Fruit fly (Drosophila melanogaster) whole organism, adult: ENCODE data around the gene Dbp73D.

Source experiments
- CG11617 ChIP-seq: fragments of 200-800 bp; sonication (Bioruptor generic); optimal IDR thresholded peaks from 2 replicates; lab custom pipeline; 2017; ENCODE audit warnings: mild to moderate bottlenecking, missing biosample characterization, missing genetic modification reagents, missing genetic modification characterization
- CG12768 ChIP-seq: fragments of 200-800 bp; sonication (Bioruptor generic); optimal IDR thresholded peaks from 2 replicates; lab custom pipeline; 2017; ENCODE audit warnings: missing biosample characterization, missing genetic modification characterization, mild to moderate bottlenecking, moderate library complexity, missing genetic modification reagents
- CG14711 ChIP-seq: fragments of 200-800 bp; sonication (Bioruptor generic); optimal IDR thresholded peaks from 2 replicates; lab custom pipeline; 2018; ENCODE audit warnings: missing biosample characterization, mild to moderate bottlenecking, missing genetic modification characterization, moderate library complexity
- CG1620 ChIP-seq: fragments of 200-800 bp; sonication (Bioruptor generic); optimal IDR thresholded peaks from 2 replicates; lab custom pipeline; 2016; ENCODE audit warnings: missing biosample characterization, missing genetic modification characterization
- CG33017 ChIP-seq: fragments of 200-800 bp; sonication (Bioruptor generic); optimal IDR thresholded peaks from 2 replicates; lab custom pipeline; 2018; ENCODE audit warnings: missing biosample characterization, mild to moderate bottlenecking, missing genetic modification characterization, moderate library complexity
- CG5204 ChIP-seq: fragments of 200-800 bp; sonication (Bioruptor generic); optimal IDR thresholded peaks from 2 replicates; lab custom pipeline; 2016; ENCODE audit warnings: missing biosample characterization, missing genetic modification characterization
- CG7045 ChIP-seq: fragments of 200-800 bp; sonication (Bioruptor generic); optimal IDR thresholded peaks from 2 replicates; lab custom pipeline; 2017; ENCODE audit warnings: missing biosample characterization, mild to moderate bottlenecking, missing genetic modification characterization
- CG7101 ChIP-seq: fragments of 200-800 bp; sonication (Bioruptor generic); optimal IDR thresholded peaks from 2 replicates; lab custom pipeline; 2018; ENCODE audit warnings: missing biosample characterization, mild to moderate bottlenecking, missing genetic modification characterization, moderate library complexity
- Clk ChIP-seq: fragments of 200-800 bp; sonication (Bioruptor generic); optimal IDR thresholded peaks from 2 replicates; lab custom pipeline; 2017; ENCODE audit warnings: missing biosample characterization, missing genetic modification characterization
- Crg-1 ChIP-seq: fragments of 200-800 bp; sonication (Bioruptor generic); optimal IDR thresholded peaks from 2 replicates; lab custom pipeline; 2016; ENCODE audit warnings: missing biosample characterization, missing genetic modification characterization
- Hr96 ChIP-seq: fragments of 200-800 bp; sonication (Bioruptor generic); optimal IDR thresholded peaks from 2 replicates; lab custom pipeline; 2016; ENCODE audit warnings: missing biosample characterization, missing genetic modification characterization
- Mnt ChIP-seq: fragments of 200-800 bp; sonication (Bioruptor generic); optimal IDR thresholded peaks from 2 replicates; lab custom pipeline; 2016; ENCODE audit warnings: missing biosample characterization, mild to moderate bottlenecking, missing genetic modification characterization
- bab1 ChIP-seq: fragments of 200-800 bp; sonication (Bioruptor generic); optimal IDR thresholded peaks from 3 replicates; lab custom pipeline; 2019; ENCODE audit warnings: missing biosample characterization, mild to moderate bottlenecking, missing genetic modification characterization, moderate library complexity
- cic ChIP-seq: fragments of 200-800 bp; sonication (Bioruptor generic); optimal IDR thresholded peaks from 2 replicates; lab custom pipeline; 2017; ENCODE audit warnings: missing biosample characterization, mild to moderate bottlenecking, missing genetic modification characterization, moderate library complexity
- cnc ChIP-seq, 2 experiments: fragments of >200 bp; optimal IDR thresholded peaks; 2 replicates each; lab custom pipeline; 2017
- kay ChIP-seq: fragments of 200-800 bp; sonication (Bioruptor generic); peaks from one replicate; lab custom pipeline; 2016; ENCODE audit warnings: missing biosample characterization, missing genetic modification characterization, borderline replicate concordance
- ovo ChIP-seq: fragments of 200-800 bp; sonication (Bioruptor generic); optimal IDR thresholded peaks from 2 replicates; lab custom pipeline; 2016; ENCODE audit warnings: missing biosample characterization, missing genetic modification characterization
- pad ChIP-seq: fragments of 200-800 bp; sonication (Bioruptor generic); optimal IDR thresholded peaks from 3 replicates; lab custom pipeline; 2017; ENCODE audit warnings: missing biosample characterization, missing genetic modification characterization, mild to moderate bottlenecking, moderate library complexity, missing genetic modification reagents
- tj ChIP-seq: fragments of 200-800 bp; sonication (Bioruptor generic); optimal IDR thresholded peaks from 3 replicates; lab custom pipeline; 2017; ENCODE audit warnings: missing biosample characterization, mild to moderate bottlenecking, missing genetic modification characterization, moderate library complexity
- toe ChIP-seq: fragments of 200-800 bp; sonication (Bioruptor generic); optimal IDR thresholded peaks from 2 replicates; lab custom pipeline; 2016; ENCODE audit warnings: missing biosample characterization, missing genetic modification characterization

Dbp73D gene

DNA sequence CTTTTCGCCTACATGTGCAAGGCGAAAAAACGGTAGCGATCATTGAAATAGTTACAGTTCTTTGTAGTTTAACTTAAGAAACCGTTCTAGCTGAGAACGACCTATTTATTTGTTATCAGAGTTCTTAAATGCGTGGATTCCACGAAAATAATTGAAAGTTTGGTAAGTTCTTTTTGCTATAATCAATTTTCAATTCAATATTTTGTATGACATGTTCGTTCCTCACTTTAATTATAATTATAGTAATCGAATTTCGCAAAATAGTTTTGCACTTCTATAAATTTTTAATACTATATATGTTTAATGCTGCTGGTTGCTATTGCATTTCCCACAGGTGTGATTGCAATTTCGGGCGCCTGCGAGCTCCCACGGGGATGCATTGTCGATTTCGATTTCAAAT, 17.7 kb upstream of the Dbp73D start:
- TF ChIP-seq bab1 (GFP tag; lab: Kevin White, UChicago) (no peak), Hr96 (GFP tag; lab: Kevin White, UChicago) (no peak), Clk (GFP tag; lab: Kevin White, UChicago) (no peak), CG33017 (tag; lab: Kevin White, UChicago) (no peak), CG1620 (no peak), ovo (GFP tag; lab: Kevin White, UChicago) (no peak), cic (GFP tag; lab: Kevin White, UChicago) (no peak)

DNA sequence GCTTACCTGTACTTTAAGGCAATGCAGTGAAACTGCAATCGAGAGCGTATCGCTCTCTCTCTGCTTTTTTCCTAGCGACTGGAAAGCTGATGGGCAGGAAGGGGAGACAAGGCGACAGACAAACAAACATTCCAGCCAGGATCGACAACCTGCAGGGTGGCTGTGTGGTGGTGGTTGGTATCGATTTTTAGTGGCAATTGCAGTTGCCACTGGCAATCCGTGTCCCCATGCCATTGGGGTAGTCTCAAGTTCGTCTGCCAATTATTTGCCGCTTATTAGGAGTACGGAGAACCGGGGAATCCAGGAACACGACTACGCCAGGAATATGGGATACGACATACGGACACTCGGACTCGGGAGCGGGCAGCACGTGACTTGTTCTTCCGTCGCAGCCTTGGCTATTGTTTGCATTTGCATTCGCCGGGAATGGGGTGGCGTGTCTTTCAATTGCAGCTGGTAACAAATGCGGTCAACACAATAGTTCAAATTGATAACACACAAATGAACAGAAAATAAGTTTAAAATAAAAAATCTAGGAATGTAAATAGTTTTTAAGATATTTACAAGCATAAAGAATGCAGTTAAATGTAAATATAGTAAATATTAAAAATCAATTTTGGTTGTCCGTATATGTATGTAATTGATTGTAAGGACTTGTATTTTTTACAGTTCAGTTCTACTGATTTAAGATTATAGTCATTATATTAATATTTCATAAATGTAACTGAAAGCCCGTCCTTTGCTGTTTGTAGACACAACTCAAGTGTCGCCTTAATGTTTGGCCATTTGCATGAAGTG, 16.2 kb upstream of the Dbp73D start:
- TF ChIP-seq CG12768 (GFP tag; lab: Kevin White, UChicago), result no peak
- no peak for TF ChIP-seq Crg-1 (GFP tag; lab: Kevin White, UChicago)
- TF ChIP-seq CG7101 (tag; lab: Kevin White, UChicago), result no peak
- TF ChIP-seq bab1 (GFP tag; lab: Kevin White, UChicago), result no peak
- no peak for TF ChIP-seq toe (GFP tag; lab: Kevin White, UChicago)
- no peak for TF ChIP-seq CG11617 (GFP tag; lab: Kevin White, UChicago)
- no peak for TF ChIP-seq kay (GFP tag; lab: Kevin White, UChicago)
- TF ChIP-seq CG1620, result no peak
- TF ChIP-seq cic (GFP tag; lab: Kevin White, UChicago), result no peak
- TF ChIP-seq CG33017 (tag; lab: Kevin White, UChicago), result no peak
- no peak for TF ChIP-seq CG7045 (GFP tag; lab: Kevin White, UChicago)
- TF ChIP-seq Mnt (GFP tag; lab: Kevin White, UChicago), result no peak
- no peak for TF ChIP-seq pad
- TF ChIP-seq CG14711 (tag; lab: Kevin White, UChicago), result no peak
- TF ChIP-seq ovo (GFP tag; lab: Kevin White, UChicago), result no peak
- TF ChIP-seq CG5204 (GFP tag; lab: Kevin White, UChicago), result no peak
- TF ChIP-seq Hr96 (GFP tag; lab: Kevin White, UChicago), result no peak
- TF ChIP-seq cnc (optimal IDR thresholded peaks at IDR 0.05; lab: Kevin White, UChicago), result no peak
- no peak for TF ChIP-seq tj (GFP tag; lab: Kevin White, UChicago)

DNA sequence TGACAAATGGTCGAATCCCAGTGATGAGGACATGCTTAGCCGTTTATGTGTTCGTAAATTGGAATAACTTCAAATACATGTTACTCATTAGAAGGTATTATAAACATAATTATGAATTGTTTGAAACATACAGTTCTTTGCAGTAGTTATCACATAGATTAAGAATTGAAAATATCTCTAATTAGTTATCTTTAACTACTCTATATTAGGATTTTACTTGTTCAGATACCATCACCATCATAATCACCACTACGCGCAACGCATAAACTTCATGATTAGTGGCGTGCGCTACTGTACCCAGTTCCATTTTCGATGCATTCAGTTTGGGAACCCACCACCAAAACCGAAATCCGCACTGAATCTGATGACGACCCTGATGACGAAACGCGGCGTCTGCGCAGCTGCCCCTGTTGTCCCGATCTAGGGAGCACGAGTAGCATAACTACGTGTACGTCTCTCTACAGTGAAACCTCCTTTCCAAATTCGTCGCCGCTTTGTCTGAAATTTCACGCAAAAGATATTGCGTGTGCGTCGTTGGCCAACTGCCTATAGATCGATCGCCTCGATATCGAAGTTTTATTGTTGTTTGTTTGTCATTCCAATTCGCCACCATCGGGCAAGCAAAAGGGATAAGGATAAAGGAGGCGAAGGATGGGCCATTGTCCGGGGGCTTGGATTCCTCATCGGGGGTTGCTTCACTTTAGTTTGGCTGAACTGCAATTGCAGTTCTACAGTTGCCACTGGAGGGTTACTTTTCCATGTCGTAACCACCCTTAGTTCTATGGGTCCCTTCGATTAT, 13.5 kb upstream of the Dbp73D start:
- TF ChIP-seq CG5204 (GFP tag; lab: Kevin White, UChicago), result no peak

DNA sequence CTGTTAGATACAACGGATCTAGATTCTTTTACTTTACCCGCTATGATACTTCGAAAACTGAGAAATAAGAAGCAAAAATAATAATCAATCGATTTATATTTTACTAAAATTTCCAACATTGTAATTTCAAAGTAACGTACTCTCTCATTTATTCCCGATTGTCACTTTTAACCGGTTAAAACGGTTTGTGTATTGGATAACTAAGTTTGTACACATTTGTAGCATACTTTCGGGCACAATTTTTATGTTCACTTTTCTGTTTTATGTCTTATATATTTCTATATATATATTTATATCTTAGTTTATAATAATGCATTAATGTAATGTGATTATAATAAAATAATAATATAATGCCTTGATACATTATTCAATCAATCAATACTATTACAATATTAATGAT, 11.0 kb upstream of the Dbp73D start:
- no peak for TF ChIP-seq CG7045 (GFP tag; lab: Kevin White, UChicago)
- TF ChIP-seq pad, result no peak
- no peak for TF ChIP-seq CG33017 (tag; lab: Kevin White, UChicago)
- no peak for TF ChIP-seq CG14711 (tag; lab: Kevin White, UChicago)
- no peak for TF ChIP-seq ovo (GFP tag; lab: Kevin White, UChicago)
- TF ChIP-seq tj (GFP tag; lab: Kevin White, UChicago), result no peak
- no peak for TF ChIP-seq CG12768 (GFP tag; lab: Kevin White, UChicago)
- TF ChIP-seq toe (GFP tag; lab: Kevin White, UChicago), result no peak
- no peak for TF ChIP-seq Mnt (GFP tag; lab: Kevin White, UChicago)
- no peak for TF ChIP-seq CG7101 (tag; lab: Kevin White, UChicago)
- TF ChIP-seq CG11617 (GFP tag; lab: Kevin White, UChicago), result no peak
- TF ChIP-seq bab1 (GFP tag; lab: Kevin White, UChicago), result no peak
- no peak for TF ChIP-seq kay (GFP tag; lab: Kevin White, UChicago)
- no peak for TF ChIP-seq cnc (optimal IDR thresholded peaks at IDR 0.05; lab: Kevin White, UChicago)
- TF ChIP-seq Clk (GFP tag; lab: Kevin White, UChicago), result no peak
- no peak for TF ChIP-seq Hr96 (GFP tag; lab: Kevin White, UChicago)
- no peak for TF ChIP-seq cic (GFP tag; lab: Kevin White, UChicago)
- TF ChIP-seq CG5204 (GFP tag; lab: Kevin White, UChicago), result no peak
- no peak for TF ChIP-seq CG1620
- TF ChIP-seq Crg-1 (GFP tag; lab: Kevin White, UChicago), result no peak

DNA sequence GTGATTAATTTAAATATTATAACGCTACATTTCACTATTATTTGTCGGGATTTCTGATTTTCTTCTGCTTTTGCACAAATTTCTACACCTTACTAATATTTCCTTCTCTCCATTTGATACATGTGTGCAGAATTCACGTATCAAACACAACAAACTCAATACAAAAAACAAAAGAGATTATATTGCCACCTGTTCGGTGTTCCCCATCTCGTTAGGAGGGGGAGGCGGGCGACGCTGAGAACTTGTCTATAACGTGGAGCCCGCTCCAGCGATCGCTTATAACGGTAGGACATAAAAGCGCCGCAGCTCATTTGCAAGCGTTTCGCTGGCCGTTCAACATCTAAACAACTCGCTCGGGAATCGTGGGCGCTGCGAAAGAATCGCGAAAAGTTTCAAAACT, 2.6 kb upstream of the Dbp73D start, which contains the start of gene CG9701:
CG9701 (plus strand) TSS at position 301 of the 400 bp plus-strand sequence.
- no peak for TF ChIP-seq CG7101 (tag; lab: Kevin White, UChicago)
- peak; percentile 35 for TF ChIP-seq kay (GFP tag; lab: Kevin White, UChicago)
